Fruit fly (Drosophila melanogaster) whole organism, pupa: ENCODE measurements around the gene CG14966.

ENCODE experiments used
- CG10348 ChIP-seq: fragments of 200-800 bp; sonication (Bioruptor generic); IDR thresholded peaks from 2 replicates; pipeline ENCODE4 v1.3.6; 2022; ENCODE audit warnings: missing biosample characterization, missing genetic modification characterization
- CG12605 ChIP-seq: fragments of 200-800 bp; sonication (Bioruptor generic); IDR thresholded peaks from 2 replicates; pipeline ENCODE4 v1.3.6; 2022; ENCODE audit warnings: missing biosample characterization, missing genetic modification characterization
- CG13204 ChIP-seq: fragments of 200-800 bp; sonication (Bioruptor generic); optimal IDR thresholded peaks from 2 replicates; lab custom pipeline; 2018; ENCODE audit warnings: missing biosample characterization, mild to moderate bottlenecking, missing genetic modification characterization, moderate library complexity
- CG14655 ChIP-seq: fragments of 200-800 bp; sonication (Bioruptor generic); optimal IDR thresholded peaks from 3 replicates; lab custom pipeline; 2017; ENCODE audit warnings: mild to moderate bottlenecking, missing biosample characterization, missing genetic modification reagents, missing genetic modification characterization
- CG15710 ChIP-seq: fragments of 200-800 bp; sonication (Bioruptor generic); optimal IDR thresholded peaks from 2 replicates; lab custom pipeline; 2018; ENCODE audit warnings: missing biosample characterization, mild to moderate bottlenecking, missing genetic modification characterization, moderate library complexity
- CG17806 ChIP-seq: fragments of 200-800 bp; sonication (Bioruptor generic); optimal IDR thresholded peaks from 2 replicates; lab custom pipeline; 2018; ENCODE audit warnings: missing biosample characterization, mild to moderate bottlenecking, missing genetic modification characterization, moderate library complexity
- CG32121 ChIP-seq: fragments of 200-800 bp; sonication (Bioruptor generic); IDR thresholded peaks from 2 replicates; pipeline ENCODE4 v1.3.6; 2022; ENCODE audit warnings: missing biosample characterization, missing genetic modification characterization
- CG34367 ChIP-seq: fragments of 200-800 bp; sonication (Bioruptor generic); optimal IDR thresholded peaks from 2 replicates; lab custom pipeline; 2018; ENCODE audit warnings: missing biosample characterization, mild to moderate bottlenecking, missing genetic modification characterization
- CG4496 ChIP-seq: fragments of 200-800 bp; sonication (Bioruptor generic); IDR thresholded peaks from 3 replicates; pipeline ENCODE4 v1.3.6; 2022; ENCODE audit warnings: missing biosample characterization, missing genetic modification characterization
- CG8159 ChIP-seq: fragments of 200-800 bp; sonication (Bioruptor generic); optimal IDR thresholded peaks from 3 replicates; lab custom pipeline; 2018; ENCODE audit warnings: missing biosample characterization, mild to moderate bottlenecking, missing genetic modification characterization, moderate library complexity
- CG8301 ChIP-seq: fragments of 200-800 bp; sonication (Bioruptor generic); optimal IDR thresholded peaks from 2 replicates; lab custom pipeline; 2018; ENCODE audit warnings: missing biosample characterization, mild to moderate bottlenecking, missing genetic modification characterization
- CG9948 ChIP-seq: fragments of 200-800 bp; sonication (Bioruptor generic); optimal IDR thresholded peaks from 2 replicates; lab custom pipeline; 2018; ENCODE audit warnings: missing biosample characterization, mild to moderate bottlenecking, missing genetic modification characterization, moderate library complexity
- D1 ChIP-seq: fragments of 200-800 bp; sonication (Bioruptor generic); optimal IDR thresholded peaks from 2 replicates; lab custom pipeline; 2018; ENCODE audit warnings: missing biosample characterization, mild to moderate bottlenecking, missing genetic modification characterization, moderate library complexity
- EcR ChIP-seq: fragments of 200-800 bp; sonication (Bioruptor generic); optimal IDR thresholded peaks from 3 replicates; lab custom pipeline; 2019; ENCODE audit warnings: missing biosample characterization, missing genetic modification characterization, mild to moderate bottlenecking, moderate library complexity, missing genetic modification reagents
- Ets98B ChIP-seq: fragments of 200-800 bp; sonication (Bioruptor generic); IDR thresholded peaks from 2 replicates; pipeline ENCODE4 v1.3.6; 2022; ENCODE audit warnings: missing biosample characterization, missing genetic modification characterization
- Pif1A ChIP-seq: fragments of 200-800 bp; sonication (Bioruptor generic); optimal IDR thresholded peaks from 3 replicates; lab custom pipeline; 2016; ENCODE audit warnings: missing biosample characterization, missing genetic modification characterization
- Pif1B ChIP-seq: fragments of 200-800 bp; sonication (Bioruptor generic); optimal IDR thresholded peaks from 3 replicates; lab custom pipeline; 2016; ENCODE audit warnings: missing biosample characterization, missing genetic modification characterization
- Snoo ChIP-seq: fragments of 200-800 bp; sonication (Bioruptor generic); optimal IDR thresholded peaks from 3 replicates; lab custom pipeline; 2017; ENCODE audit warnings: missing biosample characterization, mild to moderate bottlenecking, missing genetic modification characterization, inconsistent platforms
- fd96Ca ChIP-seq: fragments of 200-800 bp; sonication (Bioruptor generic); IDR thresholded peaks from 3 replicates; pipeline ENCODE4 v1.3.6; 2022; ENCODE audit warnings: missing biosample characterization, missing genetic modification characterization
- gl ChIP-seq: fragments of 200-800 bp; sonication (Bioruptor generic); optimal IDR thresholded peaks from 2 replicates; lab custom pipeline; 2018; ENCODE audit warnings: missing biosample characterization, mild to moderate bottlenecking, missing genetic modification characterization
- rn ChIP-seq: fragments of 200-800 bp; sonication (Bioruptor generic); IDR thresholded peaks from 2 replicates; pipeline ENCODE4 v1.3.6; 2022; ENCODE audit warnings: missing biosample characterization, missing genetic modification characterization

Gene CG14966

DNA sequence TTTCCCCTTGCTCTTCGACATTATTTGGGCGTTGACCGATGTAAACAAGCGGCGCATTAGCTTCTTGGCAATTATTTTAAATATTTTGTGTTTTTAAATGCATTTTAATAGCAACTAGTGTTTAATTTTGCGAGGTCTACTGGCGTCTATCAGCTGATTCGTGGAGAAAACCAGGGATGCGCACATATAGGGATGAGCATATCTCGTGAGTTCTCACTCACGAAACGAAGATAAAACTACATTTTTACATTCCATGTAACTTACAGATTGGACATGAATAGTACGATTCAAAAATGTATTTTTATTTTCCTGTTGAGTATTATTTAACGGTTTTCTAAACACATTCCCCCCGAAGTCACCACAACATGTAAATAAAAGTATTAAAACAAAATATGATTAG, at the start of gene CG14966:
CG14966 (minus strand) TSS at position 168 of the 400 bp plus-strand sequence.
- no peak for TF ChIP-seq CG32121
- no peak for TF ChIP-seq CG15710 (tag; lab: Kevin White, UChicago)
- no peak for TF ChIP-seq Pif1B (GFP tag; lab: Kevin White, UChicago)
- no peak for TF ChIP-seq CG8301
- no peak for TF ChIP-seq CG17806 (tag; lab: Kevin White, UChicago)
- no peak for TF ChIP-seq CG4496 (GFP tag; lab: Robert Waterston, UW)
- no peak for TF ChIP-seq Snoo (tag; lab: Kevin White, UChicago)
- no peak for TF ChIP-seq Pif1A
- TF ChIP-seq Ets98B (GFP tag; lab: Robert Waterston, UW), result no peak
- no peak for TF ChIP-seq CG8159
- TF ChIP-seq gl (tag; lab: Kevin White, UChicago), result peak; percentile 6
- TF ChIP-seq CG12605, result 0 out of 2 replicates have a peak, but pooled peaks have one; percentile 19
- TF ChIP-seq fd96Ca, result no peak
- TF ChIP-seq CG14655 (GFP tag; lab: Kevin White, UChicago), result no peak
- TF ChIP-seq CG9948, result no peak

dm6 chr3L:3246378-3247129, 49.1 kb upstream of the CG14966 start:
- peak; percentile 96 for TF ChIP-seq CG14655 (GFP tag; lab: Kevin White, UChicago)
- peak; percentile 97 for TF ChIP-seq D1 (tag; lab: Kevin White, UChicago)
- TF ChIP-seq fd96Ca, result peak; percentile 96
- TF ChIP-seq Pif1B (GFP tag; lab: Kevin White, UChicago), result peak; percentile 99
- peak; percentile 98 for TF ChIP-seq CG17806 (tag; lab: Kevin White, UChicago)
- peak; percentile 99 for TF ChIP-seq CG13204 (GFP tag; lab: Kevin White, UChicago)
- TF ChIP-seq CG34367 (tag; lab: Kevin White, UChicago), result peak; percentile 98
- peak; percentile 99 for TF ChIP-seq CG15710 (tag; lab: Kevin White, UChicago)
- 0 out of 2 replicates have a peak, but pooled peaks have one; percentile 27 for TF ChIP-seq CG10348 (GFP tag; lab: Robert Waterston, UW)
- peak; percentile 87 for TF ChIP-seq CG8301
- peak; percentile 94 for TF ChIP-seq Ets98B (GFP tag; lab: Robert Waterston, UW)
- TF ChIP-seq EcR (GFP tag; lab: Kevin White, UChicago), result peak; percentile 100
- peak; percentile 92 for TF ChIP-seq CG32121
- TF ChIP-seq CG12605, result peak; percentile 99
- TF ChIP-seq Pif1A, result peak; percentile 99
- peak; percentile 100 for TF ChIP-seq gl (tag; lab: Kevin White, UChicago)
- TF ChIP-seq CG8159, result peak; percentile 99
- peak; percentile 96 for TF ChIP-seq CG9948
- TF ChIP-seq CG4496 (GFP tag; lab: Robert Waterston, UW), result peak; percentile 97
- peak; percentile 91 for TF ChIP-seq rn (GFP tag; lab: Robert Waterston, UW)
- TF ChIP-seq Snoo (tag; lab: Kevin White, UChicago), result peak; percentile 99

DNA sequence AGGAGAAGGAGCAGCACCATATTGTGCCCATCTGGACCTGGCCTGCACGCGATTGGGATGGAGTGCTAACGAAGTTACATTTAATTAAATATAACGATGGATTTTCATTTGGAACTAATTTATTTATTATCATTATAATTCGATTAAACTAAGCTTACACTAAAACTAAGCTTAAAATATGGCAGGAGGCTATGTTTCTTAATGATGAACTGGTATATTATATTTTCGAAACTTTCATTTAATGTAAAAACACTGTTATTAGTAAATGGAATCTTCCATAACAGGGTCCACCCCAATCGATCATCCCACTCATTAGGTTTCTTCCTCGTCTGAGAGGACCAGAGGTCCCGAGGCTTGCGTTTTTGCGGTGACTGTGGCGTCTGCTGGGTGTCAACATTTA, 47.8 kb upstream of the CG14966 start:
- peak; percentile 82 for TF ChIP-seq CG9948
- peak; percentile 57; the same call in 2 of the 3 replicates for TF ChIP-seq CG4496 (GFP tag; lab: Robert Waterston, UW)
- TF ChIP-seq EcR (GFP tag; lab: Kevin White, UChicago), result no peak
- peak; percentile 65 for TF ChIP-seq gl (tag; lab: Kevin White, UChicago)
- peak; percentile 88 for TF ChIP-seq CG17806 (tag; lab: Kevin White, UChicago)
- TF ChIP-seq CG14655 (GFP tag; lab: Kevin White, UChicago), result peak; percentile 72
- peak; percentile 79 for TF ChIP-seq Pif1A
- peak; percentile 92 for TF ChIP-seq CG34367 (tag; lab: Kevin White, UChicago)
- TF ChIP-seq CG32121, result no peak
- peak; percentile 81 for TF ChIP-seq D1 (tag; lab: Kevin White, UChicago)
- peak; percentile 42; the same call in 1 of the 2 replicates for TF ChIP-seq CG12605
- TF ChIP-seq Pif1B (GFP tag; lab: Kevin White, UChicago), result peak; percentile 84
- TF ChIP-seq Ets98B (GFP tag; lab: Robert Waterston, UW), result no peak
- peak; percentile 95 for TF ChIP-seq CG15710 (tag; lab: Kevin White, UChicago)
- peak; percentile 90 for TF ChIP-seq Snoo (tag; lab: Kevin White, UChicago)
- peak; percentile 55 for TF ChIP-seq CG8301
- TF ChIP-seq CG10348 (GFP tag; lab: Robert Waterston, UW), result no peak
- TF ChIP-seq rn (GFP tag; lab: Robert Waterston, UW), result no peak
- no peak for TF ChIP-seq fd96Ca
- peak; percentile 85 for TF ChIP-seq CG13204 (GFP tag; lab: Kevin White, UChicago)
- peak; percentile 100 for TF ChIP-seq CG8159

- TF ChIP-seq CG13204 (GFP tag; lab: Kevin White, UChicago) (no peak), CG8159 (peak; percentile 16), CG14655 (GFP tag; lab: Kevin White, UChicago) (no peak), CG17806 (tag; lab: Kevin White, UChicago) (no peak), CG9948 (peak; percentile 23), CG8301 (no peak), EcR (GFP tag; lab: Kevin White, UChicago) (peak; percentile 93), Pif1A (peak; percentile 7)
Measured at dm6 chr3L:3244244-3245144, 47.1 kb upstream of the CG14966 start, which contains the start of gene CG12078. TSS of gene CG12078 (minus strand) at chr3L:3244294.
